Fruit fly (Drosophila melanogaster): Measurements from ENCODE around the gene RYa-R.

Gene RYa-R

DNA sequence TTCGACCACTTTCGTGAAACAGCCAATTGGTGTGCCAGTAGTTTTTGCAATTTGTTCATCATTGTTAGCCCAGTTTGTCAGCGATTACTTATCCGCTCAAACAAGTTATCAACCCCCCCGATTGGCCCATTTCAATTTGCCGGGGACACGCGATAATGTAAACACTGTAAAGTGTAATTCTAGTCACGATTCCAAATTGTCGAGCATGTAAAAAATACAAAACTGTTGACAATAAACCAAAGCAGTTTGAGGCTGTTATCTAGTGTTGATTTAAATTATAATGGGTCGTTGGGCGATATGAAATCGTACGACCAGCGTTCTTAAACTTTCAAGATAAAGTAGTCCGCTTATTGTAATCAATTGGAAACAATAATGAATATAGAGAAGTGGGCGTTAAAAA is 9.3 kb upstream of the RYa-R start:
- no peak for TF ChIP-seq CG6276 (GFP tag; optimal IDR thresholded peaks at IDR 0.05)
- TF ChIP-seq net (GFP tag; optimal IDR thresholded peaks at IDR 0.05) = no peak
- no peak for TF ChIP-seq CG6808 (GFP tag; optimal IDR thresholded peaks at IDR 0.05)
- TF ChIP-seq fd85E (GFP tag; optimal IDR thresholded peaks at IDR 0.05) = no peak
- TF ChIP-seq ss (GFP tag; optimal IDR thresholded peaks at IDR 0.05) = peak in 1 of 2 experiments; percentile 37
- TF ChIP-seq CG8632 (GFP tag; optimal IDR thresholded peaks at IDR 0.05) = no peak
- no peak for TF ChIP-seq CG4318 (GFP tag; optimal IDR thresholded peaks at IDR 0.05)
- TF ChIP-seq fkh (GFP tag; optimal IDR thresholded peaks at IDR 0.05) = peak; percentile 23
- TF ChIP-seq CG10631 (GFP tag; optimal IDR thresholded peaks at IDR 0.05) = no peak
- TF ChIP-seq CG11902 (GFP tag; optimal IDR thresholded peaks at IDR 0.05) = no peak
- TF ChIP-seq dsx (GFP tag; optimal IDR thresholded peaks at IDR 0.05; ENCODE audit: poor library complexity, severe bottlenecking) = no peak
- no peak for TF ChIP-seq OdsH (GFP tag; optimal IDR thresholded peaks at IDR 0.05)
- no peak for TF ChIP-seq dac (GFP tag; optimal IDR thresholded peaks at IDR 0.05)
- TF ChIP-seq CG6163 (GFP tag; IDR thresholded peaks at IDR 0.05) = 0 out of 3 replicates have a peak, but pooled peaks have one; percentile 9

DNA sequence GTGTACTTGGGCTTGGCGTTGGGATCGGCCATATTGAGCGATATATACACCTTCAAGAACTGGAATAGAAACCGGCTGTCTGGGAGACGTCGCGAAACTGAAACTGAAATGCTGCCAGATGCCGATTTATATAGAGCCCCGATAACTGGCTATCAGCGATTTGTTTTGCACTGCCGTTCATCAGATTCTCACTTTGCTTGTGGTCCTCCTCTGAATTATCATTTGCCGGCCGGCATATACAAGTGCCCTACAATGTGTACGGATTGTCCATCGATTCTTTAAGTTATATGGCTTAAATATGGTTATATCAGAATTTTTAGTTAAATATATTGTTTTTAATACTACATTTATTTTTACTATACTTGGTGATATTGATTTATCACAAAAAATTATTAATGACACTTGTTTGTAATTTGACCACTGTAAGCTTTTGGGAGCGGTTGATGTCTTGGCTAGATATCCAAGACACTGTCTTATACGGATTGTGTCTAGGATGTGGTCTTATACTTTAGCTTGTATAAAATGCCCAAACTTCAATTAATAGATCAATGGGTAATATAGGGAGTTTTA is 8.3 kb upstream of the RYa-R start, which contains the start of gene CG31075:
TSS of gene CG31075 (minus strand) at position 106 of the 570 bp plus-strand sequence.
- TF ChIP-seq CG6854 (GFP tag; optimal IDR thresholded peaks at IDR 0.05) = peak; percentile 72
- TF ChIP-seq vri (GFP tag; optimal IDR thresholded peaks at IDR 0.05) = peak; percentile 85
- TF ChIP-seq dac (GFP tag; optimal IDR thresholded peaks at IDR 0.05) = peak; percentile 67
- TF ChIP-seq Met (GFP tag; optimal IDR thresholded peaks at IDR 0.05) = peak; percentile 88
- TF ChIP-seq svp (GFP tag) = peak; percentile 96
- TF ChIP-seq CG11762 (GFP tag; optimal IDR thresholded peaks at IDR 0.05; ENCODE audit: insufficient read depth) = peak; percentile 83
- peak; percentile 77 for TF ChIP-seq CG8319 (GFP tag; optimal IDR thresholded peaks at IDR 0.05)
- peak; percentile 85 for TF ChIP-seq acj6 (GFP tag; optimal IDR thresholded peaks at IDR 0.05)
- no peak for TF ChIP-seq Hr38 (GFP tag; optimal IDR thresholded peaks at IDR 0.05)
- TF ChIP-seq CG6276 (GFP tag; optimal IDR thresholded peaks at IDR 0.05) = no peak
- TF ChIP-seq Gug (GFP tag; IDR thresholded peaks at IDR 0.05) = peak; percentile 97
- peak; percentile 94 for TF ChIP-seq CG8119 (GFP tag; IDR thresholded peaks at IDR 0.05)
- TF ChIP-seq Eip93F (GFP tag; optimal IDR thresholded peaks at IDR 0.05) = peak; percentile 91
- peak; percentile 86 for TF ChIP-seq CG6792 (GFP tag; optimal IDR thresholded peaks at IDR 0.05)
- TF ChIP-seq lz (GFP tag; optimal IDR thresholded peaks at IDR 0.05) = peak; percentile 92
- peak; percentile 90 for TF ChIP-seq achi (GFP tag; optimal IDR thresholded peaks at IDR 0.05)
- TF ChIP-seq Ets21C (GFP tag; optimal IDR thresholded peaks at IDR 0.05) = peak; percentile 76
- peak; percentile 81 for TF ChIP-seq CG16779 (tag; optimal IDR thresholded peaks at IDR 0.05)
- peak; percentile 76 for TF ChIP-seq CG31627 (GFP tag; optimal IDR thresholded peaks at IDR 0.05)
- peak; percentile 99 for TF ChIP-seq CG6163 (GFP tag; IDR thresholded peaks at IDR 0.05)
- TF ChIP-seq OdsH (GFP tag; optimal IDR thresholded peaks at IDR 0.05) = peak; percentile 86
- peak; percentile 85 for TF ChIP-seq CG7368 (GFP tag; optimal IDR thresholded peaks at IDR 0.05)
- peak; percentile 68 for TF ChIP-seq Lpt (GFP tag; optimal IDR thresholded peaks at IDR 0.05)
- TF ChIP-seq CG32006 (GFP tag; optimal IDR thresholded peaks at IDR 0.05) = peak; percentile 76
- peak; percentile 81 to 87 for TF ChIP-seq ss (GFP tag; optimal IDR thresholded peaks at IDR 0.05)
- TF ChIP-seq CG1621 (tag; optimal IDR thresholded peaks at IDR 0.05) = peak; percentile 82
- TF ChIP-seq esn (GFP tag; optimal IDR thresholded peaks at IDR 0.05) = peak; percentile 94
- TF ChIP-seq fd59A (GFP tag; optimal IDR thresholded peaks at IDR 0.05) = peak; percentile 74
- TF ChIP-seq fd85E (GFP tag; optimal IDR thresholded peaks at IDR 0.05) = peak; percentile 74
- TF ChIP-seq CG34406 (GFP tag; optimal IDR thresholded peaks at IDR 0.05) = peak; percentile 83
- peak; percentile 74 for TF ChIP-seq CG8632 (GFP tag; optimal IDR thresholded peaks at IDR 0.05)
- TF ChIP-seq fkh (GFP tag; optimal IDR thresholded peaks at IDR 0.05) = no peak
- TF ChIP-seq CG3919 (GFP tag; optimal IDR thresholded peaks at IDR 0.05) = peak; percentile 94
- peak; percentile 82 for TF ChIP-seq Hr4 (GFP tag; optimal IDR thresholded peaks at IDR 0.05)
- peak; percentile 77 for TF ChIP-seq CG9139 (GFP tag; optimal IDR thresholded peaks at IDR 0.05)
- peak; percentile 84 for TF ChIP-seq pdm3 (GFP tag; optimal IDR thresholded peaks at IDR 0.05)
- peak; percentile 94 for TF ChIP-seq CG15336 (GFP tag; IDR thresholded peaks at IDR 0.05)
- peak; percentile 83 for TF ChIP-seq CG3032 (tag; optimal IDR thresholded peaks at IDR 0.05)
- TF ChIP-seq salr (GFP tag; optimal IDR thresholded peaks at IDR 0.05) = peak; percentile 59 to 66
- peak; percentile 89 for TF ChIP-seq CG10669 (GFP tag; optimal IDR thresholded peaks at IDR 0.05)
- peak; percentile 91 for TF ChIP-seq topi (GFP tag; optimal IDR thresholded peaks at IDR 0.05)
- TF ChIP-seq Sox14 (GFP tag; optimal IDR thresholded peaks at IDR 0.05) = peak; percentile 81
